Worm (Caenorhabditis elegans) whole organism, L4 larva: ENCODE measurements around the gene Y116A8C.24.

Experiments used
- D1046.2 ChIP-seq: fragments of 200-800 bp; sonication (Bioruptor generic); IDR thresholded peaks from 2 replicates; pipeline ENCODE4 v1.3.6; 2022; ENCODE audit warnings: missing genetic modification characterization, missing compliant biosample characterization
- F10B5.3 ChIP-seq: sonication (generic microtip); optimal IDR thresholded peaks from 2 replicates; lab custom pipeline; 2016; ENCODE audit warnings: mild to moderate bottlenecking, missing genetic modification characterization, missing compliant biosample characterization
- F26F4.8 ChIP-seq: fragments of 200-800 bp; sonication (Bioruptor generic); conservative IDR thresholded peaks from 2 replicates; pipeline ENCODE4 v1.3.6; 2022; ENCODE audit warnings: missing genetic modification characterization, missing compliant biosample characterization
- R02D3.7 ChIP-seq: fragments of 150-350 bp; sonication (generic microtip); optimal IDR thresholded peaks from 3 replicates; lab custom pipeline; 2014; ENCODE audit warnings: missing biosample characterization, missing genetic modification characterization
- T26A8.4 ChIP-seq: fragments of 200-800 bp; sonication (Bioruptor generic); IDR thresholded peaks from 2 replicates; pipeline ENCODE4 v1.3.6; 2022; ENCODE audit warnings: missing genetic modification characterization, missing compliant biosample characterization
- Y5F2A.4 ChIP-seq: fragments of 200-800 bp; sonication (Bioruptor generic); optimal IDR thresholded peaks from 2 replicates; lab custom pipeline; 2018; ENCODE audit warnings: mild to moderate bottlenecking, missing genetic modification characterization, missing compliant biosample characterization
- Y75B8A.6 ChIP-seq: fragments of 200-800 bp; sonication (Bioruptor generic); IDR thresholded peaks from 2 replicates; pipeline ENCODE4 v1.3.6; 2022; ENCODE audit warnings: missing genetic modification reagents, missing genetic modification characterization, missing compliant biosample characterization
- ZK546.5 ChIP-seq, 2 experiments: sonication (generic microtip); optimal IDR thresholded peaks; 2 replicates each; lab custom pipeline; 2017; ENCODE audit warnings: missing biosample characterization in 2 of 2, missing genetic modification characterization in 2 of 2
- aha-1 ChIP-seq: fragments of 150-350 bp; peaks from one replicate; lab custom pipeline; 2014; ENCODE audit warnings: missing biosample characterization, missing genetic modification characterization
- aly-2 ChIP-seq: sonication (generic microtip); optimal IDR thresholded peaks from 2 replicates; lab custom pipeline; 2018; ENCODE audit warnings: missing biosample characterization, missing genetic modification characterization
- ama-1 ChIP-seq: fragments of 150-350 bp; optimal IDR thresholded peaks from 2 replicates; lab custom pipeline; 2014; ENCODE audit warnings: inconsistent platforms, mixed read lengths
- arid-1 ChIP-seq: fragments of 200-800 bp; sonication (Bioruptor generic); conservative IDR thresholded peaks from 2 replicates; pipeline ENCODE4 v1.3.6; 2022; ENCODE audit warnings: missing genetic modification reagents, missing genetic modification characterization, missing compliant biosample characterization
- attf-4 ChIP-seq: sonication (generic microtip); optimal IDR thresholded peaks from 3 replicates; lab custom pipeline; 2017; ENCODE audit warnings: missing biosample characterization, missing genetic modification characterization
- ceh-32 ChIP-seq: sonication (generic microtip); optimal IDR thresholded peaks from 2 replicates; lab custom pipeline; 2016; ENCODE audit warnings: mild to moderate bottlenecking, missing genetic modification characterization, missing compliant biosample characterization; ENCODE audit not compliant: poor library complexity
- ceh-62 ChIP-seq: sonication (generic microtip); optimal IDR thresholded peaks from 2 replicates; lab custom pipeline; 2017; ENCODE audit warnings: missing biosample characterization, missing genetic modification characterization
- ceh-82 ChIP-seq: sonication (generic microtip); optimal IDR thresholded peaks from 2 replicates; lab custom pipeline; 2017; ENCODE audit warnings: missing biosample characterization, missing genetic modification characterization
- daf-12 ChIP-seq: fragments of 150-350 bp; optimal IDR thresholded peaks from 2 replicates; lab custom pipeline; 2014; ENCODE audit warnings: missing biosample characterization, missing genetic modification reagents, missing genetic modification characterization
- dpl-1 ChIP-seq: fragments of 150-350 bp; optimal IDR thresholded peaks from 2 replicates; lab custom pipeline; 2014; ENCODE audit warnings: missing biosample characterization, missing genetic modification reagents, missing genetic modification characterization
- egl-27 ChIP-seq: sonication (generic microtip); optimal IDR thresholded peaks from 3 replicates; lab custom pipeline; 2017; ENCODE audit warnings: missing biosample characterization, missing genetic modification reagents, missing genetic modification characterization
- egl-43 ChIP-seq: fragments of 200-800 bp; sonication (Bioruptor generic); IDR thresholded peaks from 2 replicates; pipeline ENCODE4 v1.3.6; 2022; ENCODE audit warnings: missing genetic modification reagents, missing genetic modification characterization, missing compliant biosample characterization
- fkh-10 ChIP-seq: fragments of 150-350 bp; optimal IDR thresholded peaks from 2 replicates; lab custom pipeline; 2014; ENCODE audit warnings: missing biosample characterization, missing genetic modification reagents, missing genetic modification characterization
- fos-1 ChIP-seq: fragments of 150-350 bp; optimal IDR thresholded peaks from 2 replicates; lab custom pipeline; 2014; ENCODE audit warnings: missing biosample characterization, missing genetic modification characterization
- hmg-1.1 ChIP-seq: fragments of 200-800 bp; sonication (Bioruptor generic); IDR thresholded peaks from 2 replicates; pipeline ENCODE4 v1.3.6; 2022; ENCODE audit warnings: missing genetic modification reagents, missing genetic modification characterization, missing compliant biosample characterization
- lim-7 ChIP-seq: fragments of 200-800 bp; sonication (Bioruptor generic); IDR thresholded peaks from 2 replicates; pipeline ENCODE4 v1.3.6; 2022; ENCODE audit warnings: missing genetic modification characterization, missing compliant biosample characterization
- lin-1 ChIP-seq: fragments of 200-800 bp; sonication (Bioruptor generic); IDR thresholded peaks from 2 replicates; pipeline ENCODE4 v1.3.6; 2022; ENCODE audit warnings: missing genetic modification reagents, missing genetic modification characterization, missing compliant biosample characterization
- lin-13 ChIP-seq: fragments of 150-350 bp; optimal IDR thresholded peaks from 2 replicates; lab custom pipeline; 2014; ENCODE audit warnings: missing biosample characterization, missing genetic modification reagents, missing genetic modification characterization
- lin-39 ChIP-seq: fragments of 150-350 bp; optimal IDR thresholded peaks from 2 replicates; lab custom pipeline; 2014; ENCODE audit warnings: missing biosample characterization, missing genetic modification reagents, missing genetic modification characterization
- lsy-2 ChIP-seq, 2 experiments: fragments of 150-350 bp in 1 of 2; sonication (generic microtip) in 1 of 2; optimal IDR thresholded peaks; 2 replicates each; lab custom pipeline; 2014 to 2017; ENCODE audit warnings: missing biosample characterization in 2 of 2, missing genetic modification characterization in 2 of 2
- madf-5 ChIP-seq, 2 experiments: fragments of 200-800 bp; sonication (Bioruptor generic); IDR thresholded peaks; 2 replicates each; pipeline ENCODE4 v1.3.6; 2022; ENCODE audit warnings: missing compliant biosample characterization in 2 of 2, missing genetic modification characterization in 2 of 2
- mdt-29 ChIP-seq: fragments of 200-800 bp; sonication (Bioruptor generic); IDR thresholded peaks from 2 replicates; pipeline ENCODE4 v1.3.6; 2022; ENCODE audit warnings: missing genetic modification reagents, missing genetic modification characterization, missing compliant biosample characterization
- nhr-10 ChIP-seq: fragments of 150-350 bp; optimal IDR thresholded peaks from 2 replicates; lab custom pipeline; 2014; ENCODE audit warnings: missing biosample characterization, missing genetic modification characterization
- nhr-102 ChIP-seq: sonication (generic microtip); optimal IDR thresholded peaks from 2 replicates; lab custom pipeline; 2016; ENCODE audit warnings: mild to moderate bottlenecking, missing genetic modification characterization, moderate library complexity, missing compliant biosample characterization
- nhr-11 ChIP-seq: fragments of 150-350 bp; optimal IDR thresholded peaks from 2 replicates; lab custom pipeline; 2014; ENCODE audit warnings: missing biosample characterization, missing genetic modification characterization
- nhr-111 ChIP-seq: fragments of 200-800 bp; sonication (Bioruptor generic); optimal IDR thresholded peaks from 2 replicates; lab custom pipeline; 2018; ENCODE audit warnings: mild to moderate bottlenecking, missing genetic modification characterization, missing compliant biosample characterization
- nhr-25 ChIP-seq: sonication (generic microtip); optimal IDR thresholded peaks from 2 replicates; lab custom pipeline; 2017; ENCODE audit warnings: missing genetic modification characterization, mild to moderate bottlenecking, missing compliant biosample characterization, antibody characterized with exemption, moderate library complexity, borderline replicate concordance; ENCODE audit not compliant: insufficient read depth
- nhr-41 ChIP-seq: fragments of 200-800 bp; sonication (Bioruptor generic); IDR thresholded peaks from 2 replicates; pipeline ENCODE4 v1.3.6; 2022; ENCODE audit warnings: missing genetic modification reagents, missing genetic modification characterization, missing compliant biosample characterization
- nhr-77 ChIP-seq: fragments of 150-350 bp; optimal IDR thresholded peaks from 2 replicates; lab custom pipeline; 2014; ENCODE audit warnings: missing biosample characterization, missing genetic modification characterization
- pha-4 ChIP-seq, 2 experiments: fragments of 150-350 bp in 1 of 2; fragments of 200-800 bp in 1 of 2; sonication (Bioruptor generic) in 1 of 2; IDR thresholded peaks in 1 of 2; optimal IDR thresholded peaks in 1 of 2; 2 replicates each; pipeline versions ENCODE4 v1.3.6 to Lab custom; 2014 to 2022; ENCODE audit warnings: missing genetic modification characterization in 2 of 2, missing genetic modification reagents in 2 of 2, missing biosample characterization in 1 of 2, missing compliant biosample characterization in 1 of 2
- pqm-1 ChIP-seq: sonication (generic microtip); optimal IDR thresholded peaks from 2 replicates; lab custom pipeline; 2017; ENCODE audit warnings: missing biosample characterization, missing genetic modification characterization
- set-16 ChIP-seq: fragments of 200-800 bp; sonication (Bioruptor generic); IDR thresholded peaks from 2 replicates; pipeline ENCODE4 v1.3.6; 2022; ENCODE audit warnings: missing genetic modification reagents, missing genetic modification characterization, missing compliant biosample characterization
- skn-1 ChIP-seq: fragments of 150-350 bp; optimal IDR thresholded peaks from 2 replicates; lab custom pipeline; 2014; ENCODE audit warnings: missing biosample characterization, missing genetic modification characterization
- snpc-1.2 ChIP-seq: fragments of 200-800 bp; sonication (Bioruptor generic); IDR thresholded peaks from 2 replicates; pipeline ENCODE4 v1.3.6; 2022; ENCODE audit warnings: missing genetic modification reagents, missing genetic modification characterization, missing compliant biosample characterization
- tag-97 ChIP-seq: fragments of 200-800 bp; sonication (Bioruptor generic); IDR thresholded peaks from 2 replicates; pipeline ENCODE4 v1.3.6; 2022; ENCODE audit warnings: missing genetic modification characterization, missing compliant biosample characterization
- unc-130 ChIP-seq: sonication (generic microtip); optimal IDR thresholded peaks from 2 replicates; lab custom pipeline; 2016; ENCODE audit warnings: missing genetic modification reagents, missing genetic modification characterization, missing compliant biosample characterization
- unc-39 ChIP-seq: sonication (generic microtip); optimal IDR thresholded peaks from 2 replicates; lab custom pipeline; 2017; ENCODE audit warnings: missing biosample characterization, missing genetic modification characterization
- unc-62 ChIP-seq, 3 experiments: fragments of 150-350 bp in 1 of 3; sonication (generic microtip); optimal IDR thresholded peaks in 2 of 3; peaks in 1 of 3; 1 replicate in 1 of 3; 2 replicates in 2 of 3; lab custom pipeline; 2014 to 2017; ENCODE audit warnings: missing biosample characterization in 3 of 3, missing genetic modification characterization in 3 of 3, missing genetic modification reagents in 3 of 3, missing genotype in 1 of 3
- vab-7 ChIP-seq: fragments of 200-800 bp; sonication (Bioruptor generic); IDR thresholded peaks from 2 replicates; pipeline ENCODE4 v1.3.6; 2022; ENCODE audit warnings: missing genetic modification reagents, missing genetic modification characterization, missing compliant biosample characterization
- zfp-2 ChIP-seq: sonication (generic microtip); optimal IDR thresholded peaks from 2 replicates; lab custom pipeline; 2016; ENCODE audit warnings: mild to moderate bottlenecking, missing genetic modification characterization, missing compliant biosample characterization
- zfp-3 ChIP-seq: fragments of 200-800 bp; sonication (Bioruptor generic); conservative IDR thresholded peaks from 2 replicates; pipeline ENCODE4 v1.3.6; 2022; ENCODE audit warnings: missing genetic modification reagents, missing genetic modification characterization, missing compliant biosample characterization
- ztf-7 ChIP-seq: fragments of 150-350 bp; optimal IDR thresholded peaks from 2 replicates; lab custom pipeline; 2014; ENCODE audit warnings: missing biosample characterization, missing genetic modification characterization

The Y116A8C.24 gene

ce11 chrIV:17087384-17088099 is 16.9 kb upstream of the Y116A8C.24 start, which contains the start of the genes snx-13 and snr-1:
TSS of gene snx-13 (minus strand) at chrIV:17087438.
TSS of gene snr-1 (plus strand) at chrIV:17088049.
- no peak for TF ChIP-seq ceh-32
- TF ChIP-seq nhr-25 (tag; lab: Kevin White, UChicago) = no peak
- peak; percentile 62 for TF ChIP-seq zfp-2 (tag; lab: Kevin White, UChicago)
- no peak for TF ChIP-seq egl-43 (GFP tag; lab: Robert Waterston, UW)
- TF ChIP-seq ztf-7 = no peak
- no peak for TF ChIP-seq Y75B8A.6 (GFP tag; lab: Robert Waterston, UW)
- no peak for TF ChIP-seq unc-39 (tag; lab: Kevin White, UChicago)
- no peak for TF ChIP-seq egl-27 (tag; lab: Kevin White, UChicago)
- no peak for TF ChIP-seq mdt-29
- peak; percentile 90 for TF ChIP-seq unc-130 (GFP tag; lab: Kevin White, UChicago)
- no peak for TF ChIP-seq lin-39 (tag; lab: Kevin White, UChicago)
- no peak for TF ChIP-seq attf-4 (tag; lab: Kevin White, UChicago)
- no peak for TF ChIP-seq fos-1
- peak; percentile 75 for TF ChIP-seq hmg-1.1 (GFP tag; lab: Robert Waterston, UW)
- no peak for TF ChIP-seq ceh-82 (tag; lab: Kevin White, UChicago)
- TF ChIP-seq zfp-3 = no peak
- peak; percentile 79; the same call in 1 of the 2 replicates for TF ChIP-seq D1046.2
- TF ChIP-seq madf-5 (GFP tag; IDR thresholded peaks at IDR 0.05; lab: Robert Waterston, UW) = 0 out of 4 replicates have a peak, but pooled peaks of 1 of the 2 experiments have one; percentile 62
- no peak for TF ChIP-seq F10B5.3 (tag; lab: Kevin White, UChicago)
- TF ChIP-seq lin-1 (GFP tag; lab: Robert Waterston, UW) = no peak
- TF ChIP-seq daf-12 (tag; lab: Kevin White, UChicago) = no peak
- peak; percentile 38 for TF ChIP-seq nhr-102 (tag; lab: Kevin White, UChicago)
- TF ChIP-seq nhr-41 = no peak
- peak; percentile 50 for TF ChIP-seq lin-13
- no peak for TF ChIP-seq Y5F2A.4 (GFP tag; lab: Kevin White, UChicago)
- peak; percentile 60; the same call in 1 of the 2 replicates for TF ChIP-seq pha-4 (GFP tag; IDR thresholded peaks at IDR 0.05; lab: Robert Waterston, UW)
- no peak for TF ChIP-seq pha-4 (tag; optimal IDR thresholded peaks at IDR 0.05; lab: Kevin White, UChicago)
- TF ChIP-seq arid-1 (GFP tag; lab: Robert Waterston, UW) = peak; percentile 61; the same call in 1 of the 2 replicates
- peak; percentile 17 for TF ChIP-seq nhr-11 (tag; lab: Kevin White, UChicago)
- TF ChIP-seq pqm-1 (tag; lab: Kevin White, UChicago) = no peak
- peak; percentile 69 for TF ChIP-seq dpl-1 (GFP tag; lab: Kevin White, UChicago)
- TF ChIP-seq vab-7 (GFP tag; lab: Robert Waterston, UW) = peak; percentile 86
- TF ChIP-seq aha-1 (tag; lab: Kevin White, UChicago) = peak; percentile 97
- TF ChIP-seq skn-1 (tag; lab: Kevin White, UChicago) = no peak
- TF ChIP-seq lim-7 = no peak
- TF ChIP-seq T26A8.4 (GFP tag; lab: Robert Waterston, UW) = no peak
- TF ChIP-seq unc-62 (GFP tag; optimal IDR thresholded peaks at IDR 0.05 in 1 of 2; lab: Kevin White, UChicago) = no peak
- no peak for TF ChIP-seq unc-62 (tag; optimal IDR thresholded peaks at IDR 0.05; lab: Kevin White, UChicago)
- peak; percentile 81 for TF ChIP-seq snpc-1.2
- TF ChIP-seq ZK546.5 (tag; optimal IDR thresholded peaks at IDR 0.05; lab: Kevin White, UChicago) = no peak
- no peak for TF ChIP-seq R02D3.7 (tag; lab: Kevin White, UChicago)
- TF ChIP-seq nhr-77 (tag; lab: Kevin White, UChicago) = peak; percentile 60
- TF ChIP-seq lsy-2 (tag; optimal IDR thresholded peaks at IDR 0.05; lab: Kevin White, UChicago) = peak; percentile 35 to 82
- no peak for TF ChIP-seq ceh-62 (tag; lab: Kevin White, UChicago)
- TF ChIP-seq fkh-10 (GFP tag; lab: Kevin White, UChicago) = peak; percentile 86
- 0 out of 2 replicates have a peak, but pooled peaks have one; percentile 13 for TF ChIP-seq set-16
- TF ChIP-seq tag-97 (GFP tag; lab: Robert Waterston, UW) = no peak
- no peak for TF ChIP-seq nhr-10
- TF ChIP-seq nhr-111 (GFP tag; lab: Kevin White, UChicago) = no peak
- TF ChIP-seq ama-1 (lab: Kevin White, UChicago) = no peak
- no peak for TF ChIP-seq aly-2 (tag; lab: Kevin White, UChicago)
- TF ChIP-seq F26F4.8 (GFP tag; lab: Robert Waterston, UW) = no peak
